Worm (Caenorhabditis elegans) whole organism, L1 larva: Measurements from ENCODE around the gene T24D8.6.

Source experiments
- aha-1 ChIP-seq: fragments of 150-350 bp; optimal IDR thresholded peaks from 2 replicates; lab custom pipeline; 2014; ENCODE audit warnings: missing biosample characterization, missing genetic modification characterization
- aly-2 ChIP-seq: fragments of 150-350 bp; optimal IDR thresholded peaks from 2 replicates; lab custom pipeline; 2014; ENCODE audit warnings: missing biosample characterization, missing genetic modification characterization
- ama-1 ChIP-seq: fragments of 150-350 bp; optimal IDR thresholded peaks from 2 replicates; lab custom pipeline; 2014
- egl-27 ChIP-seq, 2 experiments: fragments of 150-350 bp in 1 of 2; sonication (generic microtip); optimal IDR thresholded peaks; 3 replicates each; lab custom pipeline; 2017 to 2018; ENCODE audit warnings: missing biosample characterization in 2 of 2, missing genetic modification characterization in 2 of 2, missing genetic modification reagents in 2 of 2
- ets-5 ChIP-seq: fragments of 200-800 bp; sonication (Bioruptor generic); IDR thresholded peaks from 2 replicates; pipeline ENCODE4 v1.3.6; 2022; ENCODE audit warnings: missing genetic modification characterization, missing compliant biosample characterization
- fos-1 ChIP-seq: fragments of 150-350 bp; optimal IDR thresholded peaks from 2 replicates; lab custom pipeline; 2014; ENCODE audit warnings: missing biosample characterization, missing genetic modification characterization
- grh-1 ChIP-seq: fragments of 200-800 bp; sonication (Bioruptor generic); IDR thresholded peaks from 2 replicates; pipeline ENCODE4 v1.3.6; 2022; ENCODE audit warnings: missing genetic modification reagents, missing genetic modification characterization, missing compliant biosample characterization
- lin-14 ChIP-seq: fragments of 200-800 bp; sonication (Bioruptor generic); optimal IDR thresholded peaks from 2 replicates; lab custom pipeline; 2018; ENCODE audit warnings: mild to moderate bottlenecking, missing genetic modification characterization, moderate library complexity, missing compliant biosample characterization
- lir-3 ChIP-seq: sonication (generic microtip); optimal IDR thresholded peaks from 2 replicates; lab custom pipeline; 2016; ENCODE audit warnings: mild to moderate bottlenecking, missing genetic modification characterization, moderate library complexity, missing compliant biosample characterization; ENCODE audit not compliant: poor library complexity
- nhr-237 ChIP-seq: fragments of 150-350 bp; optimal IDR thresholded peaks from 2 replicates; lab custom pipeline; 2014; ENCODE audit warnings: missing biosample characterization, missing genetic modification characterization
- nhr-77 ChIP-seq: fragments of 150-350 bp; optimal IDR thresholded peaks from 2 replicates; lab custom pipeline; 2014; ENCODE audit warnings: missing biosample characterization, missing genetic modification characterization

ce11 chrX:2380818-2381217 lies 15.0 kb upstream of the T24D8.6 start:
- TF ChIP-seq nhr-77 (tag; lab: Kevin White, UChicago) (no peak), lin-14 (GFP tag; lab: Kevin White, UChicago) (peak; percentile 68), aly-2 (tag; lab: Kevin White, UChicago) (no peak), aha-1 (no peak), lir-3 (tag; lab: Kevin White, UChicago) (no peak), fos-1 (tag; lab: Kevin White, UChicago) (no peak), nhr-237 (no peak), grh-1 (GFP tag; lab: Robert Waterston, UW) (no peak), ets-5 (GFP tag; lab: Robert Waterston, UW) (no peak), egl-27 (tag; optimal IDR thresholded peaks at IDR 0.05; lab: Kevin White, UChicago) (no peak), ama-1 (no peak)
